Fruit fly (Drosophila melanogaster) whole organism, embryonic: ENCODE data around the gene CG34454.

ENCODE experiments used
- BtbVII ChIP-seq: fragments of 200-800 bp; sonication (Bioruptor generic); optimal IDR thresholded peaks from 3 replicates; lab custom pipeline; 2017; ENCODE audit warnings: missing biosample characterization, mild to moderate bottlenecking, missing genetic modification characterization
- CG11093 ChIP-seq: fragments of 200-800 bp; sonication (Bioruptor generic); IDR thresholded peaks from 3 replicates; pipeline ENCODE4 v1.3.6; 2022; ENCODE audit warnings: missing biosample characterization, missing genetic modification characterization
- CG1233 ChIP-seq: fragments of 200-800 bp; sonication (Bioruptor generic); optimal IDR thresholded peaks from 4 replicates; lab custom pipeline; 2018; ENCODE audit warnings: missing biosample characterization, mild to moderate bottlenecking, missing genetic modification characterization
- CG12659 ChIP-seq: fragments of 200-800 bp; sonication (Bioruptor generic); optimal IDR thresholded peaks from 3 replicates; lab custom pipeline; 2017; ENCODE audit warnings: mild to moderate bottlenecking, missing biosample characterization, missing genetic modification reagents, missing genetic modification characterization
- CG14014 ChIP-seq: fragments of 200-800 bp; sonication (Bioruptor generic); IDR thresholded peaks from 2 replicates; pipeline ENCODE4 v1.3.6; 2022; ENCODE audit warnings: missing biosample characterization, missing genetic modification characterization
- CG15479 ChIP-seq: fragments of 200-800 bp; sonication (Bioruptor generic); optimal IDR thresholded peaks from 3 replicates; lab custom pipeline; 2019; ENCODE audit warnings: missing biosample characterization, mild to moderate bottlenecking, missing genetic modification characterization, moderate library complexity
- CG18619 ChIP-seq: fragments of 200-800 bp; sonication (Bioruptor generic); optimal IDR thresholded peaks from 3 replicates; lab custom pipeline; 2017; ENCODE audit warnings: missing biosample characterization, mild to moderate bottlenecking, missing genetic modification characterization
- CG2199 ChIP-seq: fragments of 200-800 bp; sonication (Bioruptor generic); IDR thresholded peaks from 3 replicates; pipeline ENCODE4 v1.3.6; 2022; ENCODE audit warnings: missing biosample characterization, missing genetic modification characterization
- CG2202 ChIP-seq: fragments of 200-800 bp; sonication (Bioruptor generic); optimal IDR thresholded peaks from 2 replicates; lab custom pipeline; 2018; ENCODE audit warnings: missing biosample characterization, mild to moderate bottlenecking, missing genetic modification characterization
- CG2712 ChIP-seq: fragments of 200-800 bp; optimal IDR thresholded peaks from 3 replicates; lab custom pipeline; 2019; ENCODE audit warnings: missing biosample characterization, mild to moderate bottlenecking, missing genetic modification characterization, moderate library complexity
- CG2875 ChIP-seq: fragments of 200-800 bp; sonication (Bioruptor generic); optimal IDR thresholded peaks from 2 replicates; lab custom pipeline; 2017; ENCODE audit warnings: missing biosample characterization, mild to moderate bottlenecking, missing genetic modification characterization, missing genetic modification reagents
- CG30020 ChIP-seq: fragments of 200-800 bp; optimal IDR thresholded peaks from 2 replicates; lab custom pipeline; 2019; ENCODE audit warnings: missing biosample characterization, mild to moderate bottlenecking, missing genetic modification characterization, moderate library complexity
- CG30403 ChIP-seq: fragments of 200-800 bp; sonication (Bioruptor generic); optimal IDR thresholded peaks from 3 replicates; lab custom pipeline; 2016; ENCODE audit warnings: missing biosample characterization, missing genetic modification characterization
- CG34422 ChIP-seq: fragments of 200-800 bp; sonication (Bioruptor generic); IDR thresholded peaks from 3 replicates; pipeline ENCODE4 v1.3.6; 2022; ENCODE audit warnings: missing biosample characterization, missing genetic modification characterization
- CG4328 ChIP-seq: fragments of 200-800 bp; sonication (Bioruptor generic); optimal IDR thresholded peaks from 3 replicates; lab custom pipeline; 2017; ENCODE audit warnings: missing biosample characterization, missing genetic modification reagents, missing genetic modification characterization
- CG4854 ChIP-seq: fragments of 200-800 bp; sonication (Bioruptor generic); optimal IDR thresholded peaks from 2 replicates; lab custom pipeline; 2016; ENCODE audit warnings: missing biosample characterization, missing genetic modification characterization, inconsistent platforms
- CG6813 ChIP-seq: fragments of 200-800 bp; sonication (Bioruptor generic); optimal IDR thresholded peaks from 2 replicates; lab custom pipeline; 2017; ENCODE audit warnings: missing biosample characterization, missing genetic modification characterization, mild to moderate bottlenecking, moderate library complexity, missing genetic modification reagents
- CG7745 ChIP-seq: fragments of 200-800 bp; sonication (Bioruptor generic); optimal IDR thresholded peaks from 2 replicates; lab custom pipeline; 2018; ENCODE audit warnings: missing biosample characterization, mild to moderate bottlenecking, missing genetic modification characterization, moderate library complexity
- CHES-1-like ChIP-seq: fragments of 200-800 bp; sonication (Bioruptor generic); optimal IDR thresholded peaks from 2 replicates; lab custom pipeline; 2016; ENCODE audit warnings: missing biosample characterization, missing genetic modification characterization
- Doc2 ChIP-seq: fragments of 200-800 bp; sonication (Bioruptor generic); IDR thresholded peaks from 2 replicates; pipeline ENCODE4 v1.3.6; 2022; ENCODE audit warnings: missing biosample characterization, missing genetic modification characterization
- Dp ChIP-seq: fragments of 200-800 bp; sonication (Bioruptor generic); optimal IDR thresholded peaks from 2 replicates; lab custom pipeline; 2018; ENCODE audit warnings: missing biosample characterization, mild to moderate bottlenecking, missing genetic modification characterization, moderate library complexity
- Eip74EF ChIP-seq, 2 experiments: fragments of 200-800 bp in 1 of 2; fragments of >200 bp in 1 of 2; sonication (Bioruptor generic) in 1 of 2; optimal IDR thresholded peaks; 2 replicates each; lab custom pipeline; 2017 to 2019; ENCODE audit warnings: missing biosample characterization in 2 of 2, missing genetic modification characterization in 2 of 2, mild to moderate bottlenecking in 1 of 2, moderate library complexity in 1 of 2
- Ets97D ChIP-seq: fragments of 200-800 bp; sonication (Bioruptor generic); optimal IDR thresholded peaks from 3 replicates; lab custom pipeline; 2016; ENCODE audit warnings: missing biosample characterization, missing genetic modification characterization
- Fer1 ChIP-seq: fragments of 200-800 bp; sonication (Bioruptor generic); optimal IDR thresholded peaks from 2 replicates; lab custom pipeline; 2017; ENCODE audit warnings: missing biosample characterization, mild to moderate bottlenecking, missing genetic modification characterization
- H2.0 ChIP-seq: fragments of 200-800 bp; sonication (Bioruptor generic); IDR thresholded peaks from 2 replicates; pipeline ENCODE4 v1.3.6; 2022; ENCODE audit warnings: missing biosample characterization, missing genetic modification characterization
- Hand ChIP-seq: fragments of 200-800 bp; sonication (Bioruptor generic); optimal IDR thresholded peaks from 2 replicates; lab custom pipeline; 2017; ENCODE audit warnings: mild to moderate bottlenecking, missing biosample characterization, missing genetic modification reagents, missing genetic modification characterization
- Hsf ChIP-seq: fragments of 200-800 bp; sonication (Bioruptor generic); optimal IDR thresholded peaks from 3 replicates; lab custom pipeline; 2016; ENCODE audit warnings: missing biosample characterization, missing genetic modification characterization
- Lim3 ChIP-seq: fragments of 200-800 bp; sonication (Bioruptor generic); IDR thresholded peaks from 2 replicates; pipeline ENCODE4 v1.3.6; 2022; ENCODE audit warnings: missing biosample characterization, missing genetic modification characterization
- Neu2 ChIP-seq: fragments of 200-800 bp; sonication (Bioruptor generic); optimal IDR thresholded peaks from 3 replicates; lab custom pipeline; 2016; ENCODE audit warnings: missing biosample characterization, missing genetic modification characterization, borderline replicate concordance
- Ptx1 ChIP-seq: fragments of 200-800 bp; sonication (Bioruptor generic); IDR thresholded peaks from 2 replicates; pipeline ENCODE4 v1.3.6; 2022; ENCODE audit warnings: missing biosample characterization, missing genetic modification characterization
- Side ChIP-seq: fragments of 200-800 bp; sonication (Bioruptor generic); optimal IDR thresholded peaks from 2 replicates; lab custom pipeline; 2016; ENCODE audit warnings: missing biosample characterization, missing genetic modification characterization
- TFAM ChIP-seq: fragments of 200-800 bp; sonication (Bioruptor generic); optimal IDR thresholded peaks from 2 replicates; lab custom pipeline; 2017; ENCODE audit warnings: missing biosample characterization, missing genetic modification characterization, inconsistent platforms
- ap ChIP-seq: fragments of 200-800 bp; sonication (Bioruptor generic); IDR thresholded peaks from 2 replicates; pipeline ENCODE4 v1.3.6; 2022; ENCODE audit warnings: missing biosample characterization, missing genetic modification characterization
- cad ChIP-seq: fragments of >200 bp; optimal IDR thresholded peaks from 2 replicates; lab custom pipeline; 2017; ENCODE audit warnings: missing biosample characterization, missing genetic modification characterization
- cato ChIP-seq: fragments of 200-800 bp; sonication (Bioruptor generic); optimal IDR thresholded peaks from 2 replicates; lab custom pipeline; 2016; ENCODE audit warnings: missing biosample characterization, missing genetic modification characterization, borderline replicate concordance
- emc ChIP-seq: fragments of 200-800 bp; sonication (Bioruptor generic); optimal IDR thresholded peaks from 2 replicates; lab custom pipeline; 2016; ENCODE audit warnings: missing biosample characterization, missing genetic modification characterization
- gce ChIP-seq: fragments of 200-800 bp; sonication (Bioruptor generic); IDR thresholded peaks from 3 replicates; pipeline ENCODE4 v1.3.6; 2022; ENCODE audit warnings: missing biosample characterization, missing genetic modification characterization
- hbn ChIP-seq: fragments of 200-800 bp; sonication (Bioruptor generic); IDR thresholded peaks from 2 replicates; pipeline ENCODE4 v1.3.6; 2022; ENCODE audit warnings: missing biosample characterization, missing genetic modification characterization; ENCODE audit not compliant: partially characterized antibody
- hth ChIP-seq: fragments of >200 bp; optimal IDR thresholded peaks from 2 replicates; lab custom pipeline; 2017; ENCODE audit warnings: inconsistent platforms
- jumu ChIP-seq: fragments of 200-800 bp; sonication (Bioruptor generic); optimal IDR thresholded peaks from 3 replicates; lab custom pipeline; 2016; ENCODE audit warnings: missing biosample characterization, missing genetic modification characterization
- knrl ChIP-seq: fragments of 200-800 bp; sonication (Bioruptor generic); IDR thresholded peaks from 3 replicates; pipeline ENCODE4 v1.3.6; 2022; ENCODE audit warnings: missing biosample characterization, missing genetic modification characterization; ENCODE audit not compliant: partially characterized antibody
- org-1 ChIP-seq: fragments of 200-800 bp; sonication (Bioruptor generic); optimal IDR thresholded peaks from 2 replicates; lab custom pipeline; 2017; ENCODE audit warnings: missing biosample characterization, missing genetic modification characterization
- otp ChIP-seq: fragments of 200-800 bp; sonication (Bioruptor generic); IDR thresholded peaks from 3 replicates; pipeline ENCODE4, ENCODE4 v1.3.6; 2022; ENCODE audit warnings: missing biosample characterization, missing genetic modification characterization
- pan ChIP-seq, 4 experiments: fragments of >200 bp in 3 of 4; fragments of 200-800 bp in 1 of 4; sonication (Bioruptor generic) in 1 of 4; optimal IDR thresholded peaks in 3 of 4; IDR thresholded peaks in 1 of 4; 2 replicates each; pipeline versions ENCODE4 v1.3.6 to Lab custom; 2017 to 2022; ENCODE audit warnings: missing biosample characterization in 2 of 4, missing genetic modification characterization in 2 of 4, mixed read lengths in 1 of 4
- pita ChIP-seq: fragments of 200-800 bp; sonication (Bioruptor generic); optimal IDR thresholded peaks from 2 replicates; lab custom pipeline; 2017; ENCODE audit warnings: missing biosample characterization, mild to moderate bottlenecking, missing genetic modification characterization
- sens ChIP-seq: fragments of 200-800 bp; sonication (Bioruptor generic); peaks from one replicate; lab custom pipeline; 2016; ENCODE audit warnings: missing biosample characterization, missing genetic modification characterization
- sens-2 ChIP-seq: fragments of 200-800 bp; sonication (Bioruptor generic); IDR thresholded peaks from 2 replicates; pipeline ENCODE4 v1.3.6; 2022; ENCODE audit warnings: missing biosample characterization, missing genetic modification characterization
- twi ChIP-seq: fragments of 200-800 bp; optimal IDR thresholded peaks from 2 replicates; lab custom pipeline; 2019; ENCODE audit warnings: missing biosample characterization, mild to moderate bottlenecking, missing genetic modification characterization, moderate library complexity

Gene CG34454

DNA sequence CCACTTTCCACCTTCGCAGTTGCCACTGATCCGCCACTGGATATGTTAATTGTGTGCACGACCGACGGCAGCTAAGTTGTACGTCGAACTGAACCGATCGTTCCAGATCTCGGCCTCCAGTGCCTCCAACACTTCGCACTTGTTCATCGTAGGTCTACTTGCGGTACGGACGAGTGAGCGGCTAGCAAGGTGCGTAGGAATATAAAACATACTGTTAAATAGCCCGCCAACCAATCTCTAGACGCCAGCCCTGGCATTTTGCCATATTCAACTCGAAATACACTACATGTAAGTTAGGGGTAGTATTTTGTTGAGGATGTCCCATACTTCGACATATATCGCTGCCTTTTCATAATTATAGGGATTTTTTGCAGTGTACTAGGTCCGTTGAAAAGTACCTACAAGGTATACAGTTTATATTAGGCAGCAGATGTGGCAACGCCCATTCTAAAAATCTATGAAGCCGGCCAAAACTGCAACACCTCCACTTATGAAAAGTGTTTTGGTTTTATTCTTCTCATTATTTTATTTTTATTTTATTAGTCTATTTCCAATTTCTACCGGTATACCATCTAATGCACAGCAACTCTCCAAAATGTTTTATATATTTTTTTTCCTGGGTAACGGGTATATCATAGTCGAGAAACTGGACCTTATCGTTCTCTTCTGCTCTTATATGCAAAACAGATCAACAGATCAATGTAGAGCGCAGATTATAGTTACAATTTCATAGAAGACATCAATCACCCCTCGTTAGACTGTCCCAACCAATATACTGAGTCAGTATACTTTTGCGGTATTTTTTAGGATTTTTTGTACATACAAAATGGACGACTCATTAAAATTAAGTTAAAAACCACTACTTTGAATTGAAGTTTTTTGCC is 8.9 kb downstream of the CG34454 start, which contains the start of the genes pyx and CG33229 (continued):
- TF ChIP-seq CG2202 (peak; percentile 12), Hsf (GFP tag; lab: Kevin White, UChicago) (peak; percentile 94), Eip74EF (GFP tag; optimal IDR thresholded peaks at IDR 0.05; lab: Kevin White, UChicago) (no peak), CG11093 (peak; percentile 75), Hand (GFP tag; lab: Kevin White, UChicago) (peak; percentile 63), CG2199 (0 out of 3 replicates have a peak, but pooled peaks have one; percentile 57), CG6813 (GFP tag; lab: Kevin White, UChicago) (peak; percentile 68), org-1 (GFP tag; lab: Kevin White, UChicago) (peak; percentile 64), CG4328 (GFP tag; lab: Kevin White, UChicago) (peak; percentile 77), CG2875 (GFP tag; lab: Kevin White, UChicago) (peak; percentile 33), sens (GFP tag; lab: Kevin White, UChicago) (peak; percentile 96), Lim3 (GFP tag; lab: Robert Waterston, UW) (no peak; the same call in 1 of the 2 replicates), knrl (no peak), TFAM (GFP tag; lab: Kevin White, UChicago) (peak; percentile 31), CG1233 (GFP tag; lab: Kevin White, UChicago) (peak; percentile 85), H2.0 (peak; percentile 75), CG12659 (peak; percentile 89), emc (GFP tag; lab: Kevin White, UChicago) (peak; percentile 57), CG18619 (GFP tag; lab: Kevin White, UChicago) (peak; percentile 87), hbn (GFP tag; lab: Robert Waterston, UW) (no peak), ap (GFP tag; lab: Robert Waterston, UW) (peak; percentile 36; the same call in 1 of the 2 replicates), CG34422 (peak; percentile 88), CG4854 (peak; percentile 80), CG14014 (GFP tag; lab: Robert Waterston, UW) (peak; percentile 80), CG7745 (tag; lab: Kevin White, UChicago) (no peak), pita (no peak), hth (no peak), sens-2 (GFP tag; lab: Robert Waterston, UW) (peak; percentile 60), Ets97D (GFP tag; lab: Kevin White, UChicago) (peak; percentile 70), CG30403 (peak; percentile 95), gce (GFP tag; lab: Robert Waterston, UW) (peak; percentile 60; the same call in 2 of the 3 replicates), pan (optimal IDR thresholded peaks at IDR 0.05; lab: Kevin White, UChicago) (no peak), pan (GFP tag; optimal IDR thresholded peaks at IDR 0.05 in 1 of 2, IDR thresholded peaks at IDR 0.05 in 1 of 2) (peak in 1 of 2 experiments; percentile 70), CHES-1-like (GFP tag; lab: Kevin White, UChicago) (peak; percentile 85), Doc2 (0 out of 2 replicates have a peak, but pooled peaks have one; percentile 45), Neu2 (GFP tag; lab: Kevin White, UChicago) (peak; percentile 5), Dp (GFP tag; lab: Kevin White, UChicago) (peak; percentile 91), BtbVII (peak; percentile 62), cato (GFP tag; lab: Kevin White, UChicago) (peak; percentile 76), CG2712 (tag; lab: Kevin White, UChicago) (peak; percentile 88), Side (GFP tag; lab: Kevin White, UChicago) (peak; percentile 57), Ptx1 (GFP tag; lab: Robert Waterston, UW) (peak; percentile 87), twi (tag; lab: Kevin White, UChicago) (peak; percentile 77), jumu (GFP tag; lab: Kevin White, UChicago) (peak; percentile 70), CG15479 (GFP tag; lab: Kevin White, UChicago) (no peak), cad (GFP tag; lab: Kevin White, UChicago) (no peak), CG30020 (tag; lab: Kevin White, UChicago) (peak; percentile 59), otp (GFP tag; lab: Robert Waterston, UW) (no peak), Fer1 (GFP tag; lab: Kevin White, UChicago) (peak; percentile 55)
